Worm (Caenorhabditis elegans): ENCODE measurements around the gene ipla-5.
A peak's percentile ranks its signal among the peaks of the same experiment; 100 is the strongest.

Gene ipla-5

ce11 chrIV:8679225-8679624, 35.8 kb upstream of the ipla-5 start, which contains the start of gene nlp-60 (continued):
- TF ChIP-seq F39B2.1 (GFP tag; IDR thresholded peaks at IDR 0.05), result no peak
- no peak for TF ChIP-seq nfya-2 (GFP tag; IDR thresholded peaks at IDR 0.05)
- no peak for TF ChIP-seq sdz-38 (tag; optimal IDR thresholded peaks at IDR 0.05)

- TF ChIP-seq hsf-1 (GFP tag; IDR thresholded peaks at IDR 0.05), result peak; percentile 16; the same call in 1 of the 2 replicates
- TF ChIP-seq B0261.1 (tag; optimal IDR thresholded peaks at IDR 0.05), result no peak
- TF ChIP-seq ceh-100 (GFP tag; IDR thresholded peaks at IDR 0.05), result no peak
- TF ChIP-seq lir-1 (GFP tag; conservative IDR thresholded peaks at IDR 0.05), result no peak
- TF ChIP-seq Y67H2A.10 (GFP tag; conservative IDR thresholded peaks at IDR 0.05), result no peak
- no peak for TF ChIP-seq ztf-28 (GFP tag; IDR thresholded peaks at IDR 0.05)
- TF ChIP-seq Y53G8AR.9 (GFP tag; conservative IDR thresholded peaks at IDR 0.05), result 0 out of 2 replicates have a peak, but pooled peaks have one; percentile 40
- no peak for TF ChIP-seq ceh-27 (GFP tag; optimal IDR thresholded peaks at IDR 0.05)
- no peak for TF ChIP-seq ama-1 (optimal IDR thresholded peaks at IDR 0.05)
- peak in 1 of 2 experiments; percentile 60 for TF ChIP-seq ama-1 (GFP tag; optimal IDR thresholded peaks at IDR 0.05)
- TF ChIP-seq snpc-4 (GFP tag; optimal IDR thresholded peaks at IDR 0.05), result no peak
- peak in 1 of 4 experiments; percentile 14 for TF ChIP-seq snpc-4 (tag; optimal IDR thresholded peaks at IDR 0.05)
- no peak for TF ChIP-seq Y53F4B.3 (GFP tag; IDR thresholded peaks at IDR 0.05)
- peak; percentile 3 for TF ChIP-seq F49E8.2 (tag; optimal IDR thresholded peaks at IDR 0.05; ENCODE audit: insufficient read depth)
Measured at ce11 chrIV:8686510-8686909, 28.5 kb upstream of the ipla-5 start, which contains the start of gene pole-2. Gene pole-2 (minus strand): TSS chrIV:8686610.

ce11 chrIV:8686966-8687365, 28.1 kb upstream of the ipla-5 start:
- TF ChIP-seq xnd-1 (tag; optimal IDR thresholded peaks at IDR 0.05) (no peak), Y95B8A.8 (GFP tag; IDR thresholded peaks at IDR 0.05) (0 out of 2 replicates have a peak, but pooled peaks have one; percentile 11)

ce11 chrIV:8687605-8688191, 27.3 kb upstream of the ipla-5 start, which contains the start of gene snrp-3:
Gene snrp-3 (minus strand): TSS chrIV:8687810.
- TF ChIP-seq mel-28 (tag; optimal IDR thresholded peaks at IDR 0.05; ENCODE audit: borderline replicate concordance), result no peak
- no peak for TF ChIP-seq cebp-2 (GFP tag; IDR thresholded peaks at IDR 0.05)
- TF ChIP-seq B0261.1 (tag; optimal IDR thresholded peaks at IDR 0.05), result no peak
- TF ChIP-seq ceh-40 (GFP tag; IDR thresholded peaks at IDR 0.05), result no peak
- TF ChIP-seq C17E4.6 (GFP tag; IDR thresholded peaks at IDR 0.05), result no peak
- TF ChIP-seq ztf-28 (GFP tag; IDR thresholded peaks at IDR 0.05), result no peak
- TF ChIP-seq dpff-1 (tag; optimal IDR thresholded peaks at IDR 0.05), result no peak
- TF ChIP-seq ccch-3 (GFP tag; optimal IDR thresholded peaks at IDR 0.05), result no peak
- no peak for TF ChIP-seq ama-1 (optimal IDR thresholded peaks at IDR 0.05)
- TF ChIP-seq ama-1 (GFP tag; optimal IDR thresholded peaks at IDR 0.05), result no peak
- TF ChIP-seq madf-8 (GFP tag; conservative IDR thresholded peaks at IDR 0.05), result no peak
- no peak for TF ChIP-seq egrh-3 (GFP tag; IDR thresholded peaks at IDR 0.05)
- no peak for TF ChIP-seq sptf-2 (GFP tag; optimal IDR thresholded peaks at IDR 0.05)
- no peak for TF ChIP-seq die-1 (tag; optimal IDR thresholded peaks at IDR 0.05)
- TF ChIP-seq xnd-1 (tag; optimal IDR thresholded peaks at IDR 0.05), result no peak
- TF ChIP-seq ceh-27 (GFP tag; optimal IDR thresholded peaks at IDR 0.05), result no peak
- TF ChIP-seq K11D2.4 (GFP tag; IDR thresholded peaks at IDR 0.05), result no peak; the same call in 1 of the 2 replicates
- TF ChIP-seq hmg-20 (GFP tag; IDR thresholded peaks at IDR 0.05), result peak; percentile 73
- TF ChIP-seq unc-130 (GFP tag; optimal IDR thresholded peaks at IDR 0.05), result peak; percentile 23
- peak; percentile 89; the same call in 1 of the 2 replicates for TF ChIP-seq Y53G8AR.9 (GFP tag; conservative IDR thresholded peaks at IDR 0.05)
- no peak for TF ChIP-seq nhr-90 (tag; optimal IDR thresholded peaks at IDR 0.05)
- TF ChIP-seq atf-7 (tag; optimal IDR thresholded peaks at IDR 0.05), result no peak
- TF ChIP-seq pha-4 (tag; optimal IDR thresholded peaks at IDR 0.05), result no peak
- peak; percentile 65; the same call in 1 of the 2 replicates for TF ChIP-seq madf-6 (GFP tag; IDR thresholded peaks at IDR 0.05)
- no peak for TF ChIP-seq egl-44 (GFP tag; IDR thresholded peaks at IDR 0.05)
- TF ChIP-seq pbrm-1 (GFP tag; IDR thresholded peaks at IDR 0.05), result peak; percentile 43; the same call in 1 of the 2 replicates
- TF ChIP-seq ZK185.1 (tag; optimal IDR thresholded peaks at IDR 0.05; ENCODE audit: poor library complexity, severe bottlenecking), result peak; percentile 76
- no peak for TF ChIP-seq F55B11.4 (tag; optimal IDR thresholded peaks at IDR 0.05; ENCODE audit: borderline replicate concordance, insufficient read depth)
- TF ChIP-seq madf-3 (GFP tag; IDR thresholded peaks at IDR 0.05), result 0 out of 2 replicates have a peak, but pooled peaks have one; percentile 31
- no peak for TF ChIP-seq ceh-58 (GFP tag; IDR thresholded peaks at IDR 0.05)
- TF ChIP-seq ztf-25 (GFP tag; IDR thresholded peaks at IDR 0.05), result no peak

Measured in whole organism, young adult.